Fruit fly (Drosophila melanogaster) whole organism, embryonic: ENCODE data around the gene CG2772.

ENCODE experiments used
- Atf3 ChIP-seq: fragments of 200-800 bp; sonication (Bioruptor generic); optimal IDR thresholded peaks from 3 replicates; lab custom pipeline; 2016; ENCODE audit warnings: missing biosample characterization, missing genetic modification characterization
- Bteb2 ChIP-seq: fragments of 200-800 bp; sonication (Bioruptor generic); optimal IDR thresholded peaks from 2 replicates; lab custom pipeline; 2016; ENCODE audit warnings: missing biosample characterization, missing genetic modification characterization
- CG10147 ChIP-seq: fragments of 200-800 bp; sonication (Bioruptor generic); optimal IDR thresholded peaks from 2 replicates; lab custom pipeline; 2019; ENCODE audit warnings: missing biosample characterization, mild to moderate bottlenecking, missing genetic modification characterization, moderate library complexity
- CG1024 ChIP-seq: fragments of 200-800 bp; sonication (Bioruptor generic); IDR thresholded peaks from 2 replicates; pipeline ENCODE4 v1.3.6; 2022; ENCODE audit warnings: missing biosample characterization, missing genetic modification characterization
- CG10267 ChIP-seq: fragments of 200-800 bp; sonication (Bioruptor generic); optimal IDR thresholded peaks from 2 replicates; lab custom pipeline; 2018; ENCODE audit warnings: missing biosample characterization, mild to moderate bottlenecking, missing genetic modification characterization, moderate library complexity
- CG10431 ChIP-seq: fragments of 200-800 bp; sonication (Bioruptor generic); optimal IDR thresholded peaks from 3 replicates; lab custom pipeline; 2018; ENCODE audit warnings: missing biosample characterization, mild to moderate bottlenecking, missing genetic modification characterization
- CG11085 ChIP-seq: fragments of 200-800 bp; sonication (Bioruptor generic); IDR thresholded peaks from 2 replicates; pipeline ENCODE4 v1.3.6; 2022; ENCODE audit warnings: missing biosample characterization, missing genetic modification characterization
- CG12299 ChIP-seq: fragments of 200-800 bp; sonication (Bioruptor generic); optimal IDR thresholded peaks from 2 replicates; lab custom pipeline; 2018; ENCODE audit warnings: missing biosample characterization, mild to moderate bottlenecking, missing genetic modification characterization
- CG1233 ChIP-seq: fragments of 200-800 bp; sonication (Bioruptor generic); optimal IDR thresholded peaks from 4 replicates; lab custom pipeline; 2018; ENCODE audit warnings: missing biosample characterization, mild to moderate bottlenecking, missing genetic modification characterization
- CG13894 ChIP-seq: fragments of 200-800 bp; sonication (Bioruptor generic); optimal IDR thresholded peaks from 3 replicates; lab custom pipeline; 2018; ENCODE audit warnings: missing biosample characterization, mild to moderate bottlenecking, missing genetic modification characterization, moderate library complexity
- CG16863 ChIP-seq: fragments of 200-800 bp; sonication (Bioruptor generic); optimal IDR thresholded peaks from 3 replicates; lab custom pipeline; 2016; ENCODE audit warnings: missing biosample characterization, missing genetic modification characterization
- CG17568 ChIP-seq: fragments of 200-800 bp; sonication (Bioruptor generic); optimal IDR thresholded peaks from 2 replicates; lab custom pipeline; 2018; ENCODE audit warnings: missing biosample characterization, mild to moderate bottlenecking, missing genetic modification characterization, moderate library complexity
- CG18011 ChIP-seq: fragments of 200-800 bp; sonication (Bioruptor generic); optimal IDR thresholded peaks from 2 replicates; lab custom pipeline; 2017; ENCODE audit warnings: missing biosample characterization, missing genetic modification characterization, mild to moderate bottlenecking, moderate library complexity, missing genotype
- CG30431 ChIP-seq: fragments of 200-800 bp; sonication (Bioruptor generic); optimal IDR thresholded peaks from 2 replicates; lab custom pipeline; 2017; ENCODE audit warnings: missing biosample characterization, missing genetic modification characterization
- CG3847 ChIP-seq: fragments of 200-800 bp; sonication (Bioruptor generic); IDR thresholded peaks from 2 replicates; pipeline ENCODE4 v1.3.6; 2022; ENCODE audit warnings: missing biosample characterization, missing genetic modification characterization
- CG4820 ChIP-seq: fragments of 200-800 bp; sonication (Bioruptor generic); optimal IDR thresholded peaks from 3 replicates; lab custom pipeline; 2016; ENCODE audit warnings: missing biosample characterization, missing genetic modification characterization
- CG5245 ChIP-seq: fragments of 200-800 bp; sonication (Bioruptor generic); optimal IDR thresholded peaks from 3 replicates; lab custom pipeline; 2016; ENCODE audit warnings: missing biosample characterization, missing genetic modification characterization
- CG6654 ChIP-seq: fragments of 200-800 bp; sonication (Bioruptor generic); optimal IDR thresholded peaks from 2 replicates; lab custom pipeline; 2017; ENCODE audit warnings: missing biosample characterization, mild to moderate bottlenecking, missing genetic modification characterization
- CG6854 ChIP-seq: fragments of 200-800 bp; sonication (Bioruptor generic); optimal IDR thresholded peaks from 3 replicates; lab custom pipeline; 2017; ENCODE audit warnings: missing biosample characterization, mild to moderate bottlenecking, missing genetic modification characterization
- CG8478 ChIP-seq: fragments of >200 bp; optimal IDR thresholded peaks from 2 replicates; lab custom pipeline; 2018
- CG9876 ChIP-seq: fragments of 200-800 bp; sonication (Bioruptor generic); optimal IDR thresholded peaks from 2 replicates; lab custom pipeline; 2016; ENCODE audit warnings: missing biosample characterization, missing genetic modification characterization
- CHES-1-like ChIP-seq: fragments of 200-800 bp; sonication (Bioruptor generic); optimal IDR thresholded peaks from 2 replicates; lab custom pipeline; 2016; ENCODE audit warnings: missing biosample characterization, missing genetic modification characterization
- CoRest ChIP-seq: fragments of 200-800 bp; sonication (Bioruptor generic); optimal IDR thresholded peaks from 3 replicates; lab custom pipeline; 2018; ENCODE audit warnings: missing biosample characterization, mild to moderate bottlenecking, missing genetic modification characterization, moderate library complexity
- CrebB ChIP-seq: fragments of 200-800 bp; sonication (Bioruptor generic); optimal IDR thresholded peaks from 3 replicates; lab custom pipeline; 2018; ENCODE audit warnings: missing biosample characterization, mild to moderate bottlenecking, missing genetic modification characterization
- Fer2 ChIP-seq: fragments of 200-800 bp; sonication (Bioruptor generic); optimal IDR thresholded peaks from 2 replicates; lab custom pipeline; 2018; ENCODE audit warnings: missing biosample characterization, mild to moderate bottlenecking, missing genetic modification characterization, moderate library complexity
- HLH54F ChIP-seq: fragments of 200-800 bp; sonication (Bioruptor generic); optimal IDR thresholded peaks from 3 replicates; lab custom pipeline; 2016; ENCODE audit warnings: missing biosample characterization, missing genetic modification characterization
- Med ChIP-seq: fragments of 200-800 bp; sonication (Bioruptor generic); peaks from one replicate; lab custom pipeline; 2016; ENCODE audit warnings: missing biosample characterization, missing genetic modification characterization, mild to moderate bottlenecking, inconsistent platforms, moderate library complexity
- NC2β ChIP-seq: fragments of 200-800 bp; sonication (Bioruptor generic); optimal IDR thresholded peaks from 2 replicates; lab custom pipeline; 2016; ENCODE audit warnings: missing biosample characterization, missing genetic modification characterization
- Ptx1 ChIP-seq: fragments of 200-800 bp; sonication (Bioruptor generic); IDR thresholded peaks from 2 replicates; pipeline ENCODE4 v1.3.6; 2022; ENCODE audit warnings: missing biosample characterization, missing genetic modification characterization
- Ravus ChIP-seq: fragments of 200-800 bp; sonication (Bioruptor generic); IDR thresholded peaks from 2 replicates; pipeline ENCODE4 v1.3.6; 2022; ENCODE audit warnings: missing biosample characterization, missing genetic modification characterization
- YL-1 ChIP-seq: fragments of 200-800 bp; sonication (Bioruptor generic); optimal IDR thresholded peaks from 3 replicates; lab custom pipeline; 2017; ENCODE audit warnings: missing biosample characterization, mild to moderate bottlenecking, missing genetic modification characterization
- ash1 ChIP-seq: fragments of 200-800 bp; sonication (Bioruptor generic); optimal IDR thresholded peaks from 2 replicates; lab custom pipeline; 2018; ENCODE audit warnings: missing biosample characterization, mild to moderate bottlenecking, missing genetic modification characterization
- cato ChIP-seq: fragments of 200-800 bp; sonication (Bioruptor generic); optimal IDR thresholded peaks from 2 replicates; lab custom pipeline; 2016; ENCODE audit warnings: missing biosample characterization, missing genetic modification characterization, borderline replicate concordance
- chif ChIP-seq, 2 experiments: fragments of 200-800 bp; sonication (Bioruptor generic); optimal IDR thresholded peaks; 3 replicates each; lab custom pipeline; 2016; ENCODE audit warnings: missing biosample characterization in 2 of 2, missing genetic modification characterization in 2 of 2
- croc ChIP-seq: fragments of 200-800 bp; sonication (Bioruptor generic); conservative IDR thresholded peaks from 3 replicates; pipeline ENCODE4 v1.3.6; 2022; ENCODE audit warnings: missing biosample characterization, missing genetic modification characterization
- cwo ChIP-seq: fragments of 200-800 bp; sonication (Bioruptor generic); optimal IDR thresholded peaks from 3 replicates; lab custom pipeline; 2017; ENCODE audit warnings: missing biosample characterization, missing genetic modification characterization, mild to moderate bottlenecking, moderate library complexity, missing genetic modification reagents
- exex ChIP-seq: fragments of 200-800 bp; sonication (Bioruptor generic); optimal IDR thresholded peaks from 4 replicates; lab custom pipeline; 2018; ENCODE audit warnings: missing biosample characterization, mild to moderate bottlenecking, missing genetic modification characterization, moderate library complexity
- fd3F ChIP-seq: fragments of 200-800 bp; sonication (Bioruptor generic); optimal IDR thresholded peaks from 2 replicates; lab custom pipeline; 2018; ENCODE audit warnings: missing biosample characterization, mild to moderate bottlenecking, missing genetic modification characterization, moderate library complexity
- fd96Cb ChIP-seq: fragments of 200-800 bp; sonication (Bioruptor generic); optimal IDR thresholded peaks from 2 replicates; lab custom pipeline; 2018; ENCODE audit warnings: missing biosample characterization, mild to moderate bottlenecking, missing genetic modification characterization, moderate library complexity
- gcm2 ChIP-seq: fragments of 200-800 bp; sonication (Bioruptor generic); optimal IDR thresholded peaks from 2 replicates; lab custom pipeline; 2016; ENCODE audit warnings: missing biosample characterization, missing genetic modification characterization
- jing ChIP-seq: fragments of 200-800 bp; sonication (Bioruptor generic); optimal IDR thresholded peaks from 2 replicates; lab custom pipeline; 2018; ENCODE audit warnings: missing biosample characterization, mild to moderate bottlenecking, missing genetic modification characterization
- klu ChIP-seq: fragments of 200-800 bp; sonication (Bioruptor generic); IDR thresholded peaks from 2 replicates; pipeline ENCODE4 v1.3.6; 2022; ENCODE audit warnings: missing biosample characterization, missing genetic modification characterization
- luna ChIP-seq: fragments of 200-800 bp; sonication (Bioruptor generic); optimal IDR thresholded peaks from 2 replicates; lab custom pipeline; 2016; ENCODE audit warnings: missing biosample characterization, missing genetic modification characterization
- mirr ChIP-seq: fragments of 200-800 bp; sonication (Bioruptor generic); optimal IDR thresholded peaks from 3 replicates; lab custom pipeline; 2018; ENCODE audit warnings: missing biosample characterization, mild to moderate bottlenecking, missing genetic modification characterization
- pan ChIP-seq, 4 experiments: fragments of >200 bp in 3 of 4; fragments of 200-800 bp in 1 of 4; sonication (Bioruptor generic) in 1 of 4; optimal IDR thresholded peaks in 3 of 4; IDR thresholded peaks in 1 of 4; 2 replicates each; pipeline versions ENCODE4 v1.3.6 to Lab custom; 2017 to 2022; ENCODE audit warnings: missing biosample characterization in 2 of 4, missing genetic modification characterization in 2 of 4, mixed read lengths in 1 of 4
- psq ChIP-seq: fragments of 200-800 bp; sonication (Bioruptor generic); optimal IDR thresholded peaks from 2 replicates; lab custom pipeline; 2017; ENCODE audit warnings: missing biosample characterization, missing genetic modification characterization
- ro ChIP-seq: fragments of 200-800 bp; sonication (Bioruptor generic); IDR thresholded peaks from 2 replicates; pipeline ENCODE4 v1.3.6; 2022; ENCODE audit warnings: missing biosample characterization, missing genetic modification characterization
- sd ChIP-seq: fragments of 200-800 bp; sonication (Bioruptor generic); optimal IDR thresholded peaks from 3 replicates; lab custom pipeline; 2018; ENCODE audit warnings: missing biosample characterization, mild to moderate bottlenecking, missing genetic modification characterization, moderate library complexity
- sens ChIP-seq: fragments of 200-800 bp; sonication (Bioruptor generic); peaks from one replicate; lab custom pipeline; 2016; ENCODE audit warnings: missing biosample characterization, missing genetic modification characterization
- sisA ChIP-seq: fragments of 200-800 bp; sonication (Bioruptor generic); IDR thresholded peaks from 2 replicates; pipeline ENCODE4 v1.3.6; 2022; ENCODE audit warnings: missing biosample characterization, missing genetic modification characterization
- sna ChIP-seq: fragments of 200-800 bp; sonication (Bioruptor generic); IDR thresholded peaks from 2 replicates; pipeline ENCODE4 v1.3.6; 2022; ENCODE audit warnings: missing biosample characterization, missing genetic modification characterization; ENCODE audit not compliant: partially characterized antibody
- sqz ChIP-seq: fragments of 200-800 bp; sonication (Bioruptor generic); optimal IDR thresholded peaks from 3 replicates; lab custom pipeline; 2018; ENCODE audit warnings: missing biosample characterization, mild to moderate bottlenecking, missing genetic modification characterization

The CG2772 gene

dm6 chr2L:3469869-3470268 lies 24.1 kb downstream of the CG2772 start, which contains the start of the genes Pif1 and CG31776 (continued):
- TF ChIP-seq CG10147 (GFP tag; lab: Kevin White, UChicago) = no peak
- TF ChIP-seq CG4820 (GFP tag; lab: Kevin White, UChicago) = no peak
- peak; percentile 23 for TF ChIP-seq sd (tag; lab: Kevin White, UChicago)
- no peak for TF ChIP-seq sqz (GFP tag; lab: Kevin White, UChicago)
- TF ChIP-seq cwo (GFP tag; lab: Kevin White, UChicago) = no peak
- TF ChIP-seq CG16863 (GFP tag; lab: Kevin White, UChicago) = no peak
- TF ChIP-seq CG8478 = no peak
- no peak for TF ChIP-seq pan (optimal IDR thresholded peaks at IDR 0.05; lab: Kevin White, UChicago)
- no peak for TF ChIP-seq pan (GFP tag; optimal IDR thresholded peaks at IDR 0.05 in 1 of 2, IDR thresholded peaks at IDR 0.05 in 1 of 2)
- TF ChIP-seq Med (GFP tag; lab: Kevin White, UChicago) = peak; percentile 82
- TF ChIP-seq CG12299 = no peak
- TF ChIP-seq CG10431 (GFP tag; lab: Kevin White, UChicago) = no peak
- no peak for TF ChIP-seq jing
- TF ChIP-seq gcm2 = no peak
- no peak for TF ChIP-seq CrebB (tag; lab: Kevin White, UChicago)
- TF ChIP-seq CG5245 (GFP tag; lab: Kevin White, UChicago) = no peak
- no peak for TF ChIP-seq CHES-1-like (GFP tag; lab: Kevin White, UChicago)
- TF ChIP-seq CG10267 (tag; lab: Kevin White, UChicago) = peak; percentile 53
- no peak for TF ChIP-seq CG9876 (GFP tag; lab: Kevin White, UChicago)
- no peak for TF ChIP-seq Bteb2 (GFP tag; lab: Kevin White, UChicago)
- no peak for TF ChIP-seq CG30431 (GFP tag; lab: Kevin White, UChicago)
- no peak for TF ChIP-seq CG1233 (GFP tag; lab: Kevin White, UChicago)
- no peak for TF ChIP-seq CG6854 (GFP tag; lab: Kevin White, UChicago)
- no peak for TF ChIP-seq sisA (GFP tag; lab: Robert Waterston, UW)
- no peak for TF ChIP-seq Ptx1 (GFP tag; lab: Robert Waterston, UW)
- no peak for TF ChIP-seq CG6654 (GFP tag; lab: Kevin White, UChicago)
- no peak for TF ChIP-seq chif (GFP tag; optimal IDR thresholded peaks at IDR 0.05; lab: Kevin White, UChicago)
- TF ChIP-seq psq = no peak
- TF ChIP-seq ro (GFP tag; lab: Robert Waterston, UW) = no peak
- TF ChIP-seq CG1024 (GFP tag; lab: Robert Waterston, UW) = no peak
- no peak for TF ChIP-seq croc (GFP tag; lab: Robert Waterston, UW)
- TF ChIP-seq fd3F = no peak
- TF ChIP-seq sens (GFP tag; lab: Kevin White, UChicago) = peak; percentile 68
- TF ChIP-seq luna (GFP tag; lab: Kevin White, UChicago) = no peak
- no peak for TF ChIP-seq exex (tag; lab: Kevin White, UChicago)
- peak; percentile 73 for TF ChIP-seq sna
- TF ChIP-seq cato (GFP tag; lab: Kevin White, UChicago) = no peak
- no peak for TF ChIP-seq CG17568
- TF ChIP-seq Atf3 (GFP tag; lab: Kevin White, UChicago) = no peak
- TF ChIP-seq Fer2 (tag; lab: Kevin White, UChicago) = no peak
- no peak for TF ChIP-seq klu (GFP tag; lab: Robert Waterston, UW)
- peak; percentile 38 for TF ChIP-seq YL-1 (GFP tag; lab: Kevin White, UChicago)
- no peak for TF ChIP-seq CG11085 (GFP tag; lab: Robert Waterston, UW)
- no peak for TF ChIP-seq CoRest (tag; lab: Kevin White, UChicago)
- TF ChIP-seq HLH54F (GFP tag; lab: Kevin White, UChicago) = no peak
- TF ChIP-seq CG13894 (tag; lab: Kevin White, UChicago) = no peak
- TF ChIP-seq Ravus (GFP tag; lab: Robert Waterston, UW) = no peak
- TF ChIP-seq CG18011 = no peak
- TF ChIP-seq mirr (GFP tag; lab: Kevin White, UChicago) = no peak
- TF ChIP-seq CG3847 (GFP tag; lab: Robert Waterston, UW) = no peak
- TF ChIP-seq ash1 (GFP tag; lab: Kevin White, UChicago) = no peak
- no peak for TF ChIP-seq fd96Cb (tag; lab: Kevin White, UChicago)
- TF ChIP-seq NC2β (GFP tag; lab: Kevin White, UChicago) = no peak
